Worm (Caenorhabditis elegans) whole organism, early embryonic: Measurements from ENCODE around the gene T06D8.9.

Experiments used
- B0310.2 ChIP-seq: sonication (generic microtip); optimal IDR thresholded peaks from 2 replicates; lab custom pipeline; 2016; ENCODE audit warnings: mild to moderate bottlenecking, missing genetic modification characterization, missing compliant biosample characterization
- F13C5.2 ChIP-seq: sonication (generic microtip); optimal IDR thresholded peaks from 2 replicates; lab custom pipeline; 2017; ENCODE audit warnings: mild to moderate bottlenecking, missing genetic modification characterization, inconsistent platforms, missing compliant biosample characterization
- aly-1 ChIP-seq: sonication (generic microtip); optimal IDR thresholded peaks from 2 replicates; lab custom pipeline; 2016; ENCODE audit warnings: missing genetic modification characterization, missing compliant biosample characterization
- ama-1 ChIP-seq: fragments of 150-350 bp; optimal IDR thresholded peaks from 2 replicates; lab custom pipeline; 2014
- ceh-13 ChIP-seq: fragments of 200-800 bp; sonication (Bioruptor generic); optimal IDR thresholded peaks from 2 replicates; lab custom pipeline; 2018; ENCODE audit warnings: mild to moderate bottlenecking, missing genetic modification characterization, missing compliant biosample characterization
- ceh-36 ChIP-seq: sonication (generic microtip); optimal IDR thresholded peaks from 2 replicates; lab custom pipeline; 2016; ENCODE audit warnings: missing genetic modification characterization, inconsistent platforms, missing compliant biosample characterization
- ets-7 ChIP-seq: sonication (generic microtip); optimal IDR thresholded peaks from 2 replicates; lab custom pipeline; 2016; ENCODE audit warnings: missing genotype, missing genetic modification characterization, missing compliant biosample characterization
- flt-1 ChIP-seq: fragments of 200-800 bp; sonication (Bioruptor generic); IDR thresholded peaks from 2 replicates; pipeline ENCODE4 v1.3.6; 2022; ENCODE audit warnings: missing genetic modification characterization, missing compliant biosample characterization
- hmbx-1 ChIP-seq: sonication (generic microtip); optimal IDR thresholded peaks from 2 replicates; lab custom pipeline; 2016; ENCODE audit warnings: mild to moderate bottlenecking, missing genetic modification characterization, missing compliant biosample characterization
- hmg-4 ChIP-seq: fragments of 200-800 bp; sonication (Bioruptor generic); optimal IDR thresholded peaks from 2 replicates; lab custom pipeline; 2018; ENCODE audit warnings: mild to moderate bottlenecking, missing genetic modification characterization, missing compliant biosample characterization
- hnd-1 ChIP-seq: sonication (generic microtip); optimal IDR thresholded peaks from 2 replicates; lab custom pipeline; 2016; ENCODE audit warnings: missing genetic modification characterization, missing compliant biosample characterization
- pes-1 ChIP-seq: fragments of 200-800 bp; sonication (Bioruptor generic); IDR thresholded peaks from 2 replicates; pipeline ENCODE4 v1.3.6; 2022; ENCODE audit warnings: missing genetic modification reagents, missing genetic modification characterization, missing compliant biosample characterization
- scrt-1 ChIP-seq: fragments of 200-800 bp; sonication (Bioruptor generic); IDR thresholded peaks from 2 replicates; pipeline ENCODE4 v1.3.6; 2022; ENCODE audit warnings: missing genetic modification characterization, missing compliant biosample characterization
- sea-1 ChIP-seq: fragments of 200-800 bp; sonication (Bioruptor generic); conservative IDR thresholded peaks from 2 replicates; pipeline ENCODE4 v1.3.6; 2022; ENCODE audit warnings: missing genetic modification characterization, missing compliant biosample characterization
- tbx-11 ChIP-seq: fragments of 200-800 bp; sonication (Bioruptor generic); IDR thresholded peaks from 2 replicates; pipeline ENCODE4 v1.3.6; 2022; ENCODE audit warnings: missing genetic modification characterization, missing compliant biosample characterization
- tbx-37 ChIP-seq: fragments of 200-800 bp; sonication (Bioruptor generic); conservative IDR thresholded peaks from 2 replicates; pipeline ENCODE4 v1.3.6; 2022; ENCODE audit warnings: missing genetic modification reagents, missing genetic modification characterization, missing compliant biosample characterization
- tra-4 ChIP-seq: sonication (generic microtip); optimal IDR thresholded peaks from 2 replicates; lab custom pipeline; 2017; ENCODE audit warnings: missing genetic modification characterization, missing compliant biosample characterization

T06D8.9 gene

ce11 chrII:11240963-11241362 lies 1.6 kb downstream of the T06D8.9 start:
- TF ChIP-seq ets-7 (tag; lab: Kevin White, UChicago) (no peak), flt-1 (GFP tag; lab: Robert Waterston, UW) (no peak), ama-1 (lab: Kevin White, UChicago) (no peak), hnd-1 (tag; lab: Kevin White, UChicago) (no peak)

- no peak for TF ChIP-seq hmbx-1 (tag; lab: Kevin White, UChicago)
- TF ChIP-seq B0310.2 (tag; lab: Kevin White, UChicago), result no peak
- TF ChIP-seq ets-7 (tag; lab: Kevin White, UChicago), result no peak
- no peak for TF ChIP-seq hnd-1 (tag; lab: Kevin White, UChicago)
- no peak for TF ChIP-seq pes-1
- no peak for TF ChIP-seq ama-1 (lab: Kevin White, UChicago)
- no peak for TF ChIP-seq F13C5.2 (tag; lab: Kevin White, UChicago)
- no peak for TF ChIP-seq tra-4 (tag; lab: Kevin White, UChicago)
- no peak for TF ChIP-seq tbx-11 (GFP tag; lab: Robert Waterston, UW)
- no peak for TF ChIP-seq flt-1 (GFP tag; lab: Robert Waterston, UW)
- no peak for TF ChIP-seq ceh-13
- TF ChIP-seq ceh-36, result no peak
- no peak for TF ChIP-seq sea-1
- TF ChIP-seq tbx-37 (GFP tag; lab: Robert Waterston, UW), result no peak
- TF ChIP-seq hmg-4, result no peak
- TF ChIP-seq scrt-1 (GFP tag; lab: Robert Waterston, UW), result no peak
These were observed 2.1 kb downstream of the T06D8.9 start for ce11 chrII:11241497-11241896.

ce11 chrII:11242918-11243317 lies 3.5 kb downstream of the T06D8.9 start:
- no peak for TF ChIP-seq flt-1 (GFP tag; lab: Robert Waterston, UW)
- TF ChIP-seq hmg-4, result no peak
- TF ChIP-seq ceh-36, result no peak
- TF ChIP-seq aly-1, result no peak
- TF ChIP-seq tbx-37 (GFP tag; lab: Robert Waterston, UW), result no peak
- TF ChIP-seq tra-4 (tag; lab: Kevin White, UChicago), result no peak
- no peak for TF ChIP-seq hnd-1 (tag; lab: Kevin White, UChicago)
- no peak for TF ChIP-seq F13C5.2 (tag; lab: Kevin White, UChicago)
- TF ChIP-seq sea-1, result no peak
- no peak for TF ChIP-seq scrt-1 (GFP tag; lab: Robert Waterston, UW)
- no peak for TF ChIP-seq B0310.2 (tag; lab: Kevin White, UChicago)
- TF ChIP-seq ama-1 (lab: Kevin White, UChicago), result no peak
- no peak for TF ChIP-seq ceh-13
- TF ChIP-seq tbx-11 (GFP tag; lab: Robert Waterston, UW), result no peak
- TF ChIP-seq pes-1, result no peak
- TF ChIP-seq hmbx-1 (tag; lab: Kevin White, UChicago), result no peak
- no peak for TF ChIP-seq ets-7 (tag; lab: Kevin White, UChicago)

- TF ChIP-seq sea-1, result no peak
- no peak for TF ChIP-seq tbx-37 (GFP tag; lab: Robert Waterston, UW)
- TF ChIP-seq hmg-4, result no peak
- no peak for TF ChIP-seq aly-1
- no peak for TF ChIP-seq scrt-1 (GFP tag; lab: Robert Waterston, UW)
- TF ChIP-seq ceh-36, result no peak
- no peak for TF ChIP-seq B0310.2 (tag; lab: Kevin White, UChicago)
These were observed 7.1 kb downstream of the T06D8.9 start for ce11 chrII:11246506-11246905.

ce11 chrII:11247414-11247813 lies 8.0 kb downstream of the T06D8.9 start, which contains the start of gene T06D8.10:
TSS of gene T06D8.10 (minus strand) at chrII:11247514.
- TF ChIP-seq ceh-36 (no peak), hmg-4 (no peak), flt-1 (GFP tag; lab: Robert Waterston, UW) (no peak), tra-4 (tag; lab: Kevin White, UChicago) (no peak), hnd-1 (tag; lab: Kevin White, UChicago) (no peak)

- no peak for TF ChIP-seq tbx-11 (GFP tag; lab: Robert Waterston, UW)
These were observed 16.1 kb downstream of the T06D8.9 start, which contains the start of gene T05B9.2 for ce11 chrII:11255536-11255935. TSS of gene T05B9.2 (plus strand) at chrII:11255836.

- TF ChIP-seq hmbx-1 (tag; lab: Kevin White, UChicago), result no peak
- no peak for TF ChIP-seq hmg-4
- no peak for TF ChIP-seq sea-1
- TF ChIP-seq F13C5.2 (tag; lab: Kevin White, UChicago), result no peak
- TF ChIP-seq tra-4 (tag; lab: Kevin White, UChicago), result no peak
- no peak for TF ChIP-seq ceh-36
- no peak for TF ChIP-seq ama-1 (lab: Kevin White, UChicago)
- no peak for TF ChIP-seq flt-1 (GFP tag; lab: Robert Waterston, UW)
- TF ChIP-seq scrt-1 (GFP tag; lab: Robert Waterston, UW), result no peak
- no peak for TF ChIP-seq tbx-37 (GFP tag; lab: Robert Waterston, UW)
- TF ChIP-seq B0310.2 (tag; lab: Kevin White, UChicago), result no peak
- no peak for TF ChIP-seq hnd-1 (tag; lab: Kevin White, UChicago)
- no peak for TF ChIP-seq ets-7 (tag; lab: Kevin White, UChicago)
- no peak for TF ChIP-seq ceh-13
- TF ChIP-seq pes-1, result no peak
- no peak for TF ChIP-seq tbx-11 (GFP tag; lab: Robert Waterston, UW)
- no peak for TF ChIP-seq aly-1
These were observed 20.4 kb downstream of the T06D8.9 start for ce11 chrII:11259766-11260165.

- no peak for TF ChIP-seq flt-1 (GFP tag; lab: Robert Waterston, UW)
- TF ChIP-seq B0310.2 (tag; lab: Kevin White, UChicago), result no peak
- no peak for TF ChIP-seq scrt-1 (GFP tag; lab: Robert Waterston, UW)
- no peak for TF ChIP-seq ceh-13
- no peak for TF ChIP-seq ceh-36
- TF ChIP-seq ets-7 (tag; lab: Kevin White, UChicago), result no peak
- TF ChIP-seq ama-1 (lab: Kevin White, UChicago), result no peak
- TF ChIP-seq tra-4 (tag; lab: Kevin White, UChicago), result no peak
- TF ChIP-seq tbx-37 (GFP tag; lab: Robert Waterston, UW), result no peak
- no peak for TF ChIP-seq pes-1
- TF ChIP-seq hmbx-1 (tag; lab: Kevin White, UChicago), result no peak
- TF ChIP-seq F13C5.2 (tag; lab: Kevin White, UChicago), result no peak
These were observed 21.8 kb downstream of the T06D8.9 start, which contains the start of gene T05B9.1 for ce11 chrII:11261173-11261572. TSS of gene T05B9.1 (minus strand) at chrII:11261192.
